Worm (Caenorhabditis elegans) whole organism, young adult: ENCODE data around the gene Y32H12A.1.

Source experiments
- D2030.7 ChIP-seq: fragments of 200-800 bp; sonication (Bioruptor generic); IDR thresholded peaks from 2 replicates; pipeline ENCODE4 v1.3.6; 2022; ENCODE audit warnings: missing genetic modification reagents, missing genetic modification characterization, missing compliant biosample characterization
- F33H1.4 ChIP-seq: fragments of 200-800 bp; sonication (Bioruptor generic); IDR thresholded peaks from 2 replicates; pipeline ENCODE4 v1.3.6; 2022; ENCODE audit warnings: missing genetic modification reagents, missing genetic modification characterization, missing compliant biosample characterization
- F55B11.4 ChIP-seq: sonication (generic microtip); optimal IDR thresholded peaks from 2 replicates; lab custom pipeline; 2016; ENCODE audit warnings: missing compliant biosample characterization, missing genetic modification characterization, borderline replicate concordance; ENCODE audit not compliant: insufficient read depth
- F57A8.1 ChIP-seq: fragments of 200-800 bp; sonication (Bioruptor generic); optimal IDR thresholded peaks from 2 replicates; lab custom pipeline; 2018; ENCODE audit warnings: mild to moderate bottlenecking, missing genetic modification characterization, moderate library complexity, missing compliant biosample characterization
- T07F8.4 ChIP-seq: sonication (generic microtip); optimal IDR thresholded peaks from 2 replicates; lab custom pipeline; 2016; ENCODE audit warnings: mild to moderate bottlenecking, missing genetic modification characterization, moderate library complexity, missing compliant biosample characterization
- Y79H2A.3 ChIP-seq: fragments of 200-800 bp; sonication (Bioruptor generic); conservative IDR thresholded peaks from 2 replicates; pipeline ENCODE4 v1.3.6; 2022; ENCODE audit warnings: missing genetic modification reagents, missing genetic modification characterization, missing compliant biosample characterization
- Y95B8A.8 ChIP-seq: fragments of 200-800 bp; sonication (Bioruptor generic); IDR thresholded peaks from 2 replicates; pipeline ENCODE4 v1.3.6; 2022; ENCODE audit warnings: missing genetic modification reagents, missing genetic modification characterization, missing compliant biosample characterization
- ZK185.1 ChIP-seq: sonication (generic microtip); optimal IDR thresholded peaks from 2 replicates; lab custom pipeline; 2016; ENCODE audit warnings: mild to moderate bottlenecking, missing genetic modification characterization, missing compliant biosample characterization; ENCODE audit not compliant: poor library complexity, severe bottlenecking
- athp-1 ChIP-seq: sonication (generic microtip); optimal IDR thresholded peaks from 2 replicates; lab custom pipeline; 2017; ENCODE audit warnings: mild to moderate bottlenecking, missing genetic modification characterization, missing compliant biosample characterization
- ceh-100 ChIP-seq: fragments of 200-800 bp; sonication (Bioruptor generic); IDR thresholded peaks from 2 replicates; pipeline ENCODE4 v1.3.6; 2022; ENCODE audit warnings: missing genetic modification reagents, missing genetic modification characterization, missing compliant biosample characterization
- ceh-27 ChIP-seq: fragments of 200-800 bp; sonication (Bioruptor generic); optimal IDR thresholded peaks from 2 replicates; lab custom pipeline; 2018; ENCODE audit warnings: mild to moderate bottlenecking, missing genetic modification characterization, moderate library complexity, missing compliant biosample characterization
- ceh-58 ChIP-seq: fragments of 200-800 bp; sonication (Bioruptor generic); IDR thresholded peaks from 2 replicates; pipeline ENCODE4 v1.3.6; 2022; ENCODE audit warnings: missing genetic modification characterization, missing compliant biosample characterization
- ceh-91 ChIP-seq: fragments of 200-800 bp; sonication (Bioruptor generic); IDR thresholded peaks from 2 replicates; pipeline ENCODE4 v1.3.6; 2022; ENCODE audit warnings: missing genetic modification reagents, missing genetic modification characterization, missing compliant biosample characterization
- chd-7 ChIP-seq: sonication (generic microtip); optimal IDR thresholded peaks from 2 replicates; lab custom pipeline; 2016; ENCODE audit warnings: mild to moderate bottlenecking, missing genetic modification characterization, moderate library complexity, missing compliant biosample characterization
- dox-1 ChIP-seq: fragments of 200-800 bp; sonication (Bioruptor generic); IDR thresholded peaks from 2 replicates; pipeline ENCODE4 v1.3.6; 2022; ENCODE audit warnings: missing genetic modification reagents, missing genetic modification characterization, missing compliant biosample characterization
- efl-1 ChIP-seq: fragments of 150-350 bp; optimal IDR thresholded peaks from 2 replicates; lab custom pipeline; 2014; ENCODE audit warnings: missing biosample characterization, missing genetic modification reagents, missing genetic modification characterization
- egrh-3 ChIP-seq: fragments of 200-800 bp; sonication (Bioruptor generic); IDR thresholded peaks from 2 replicates; pipeline ENCODE4 v1.3.6; 2022; ENCODE audit warnings: missing genetic modification reagents, missing genetic modification characterization, missing compliant biosample characterization
- ekl-4 ChIP-seq: fragments of 200-800 bp; sonication (Bioruptor generic); IDR thresholded peaks from 2 replicates; pipeline ENCODE4 v1.3.6; 2022; ENCODE audit warnings: missing genetic modification reagents, missing genetic modification characterization, missing compliant biosample characterization
- him-1 ChIP-seq: sonication (generic microtip); optimal IDR thresholded peaks from 2 replicates; lab custom pipeline; 2016; ENCODE audit warnings: missing genotype, missing genetic modification reagents, missing genetic modification characterization, missing compliant biosample characterization
- lin-54 ChIP-seq: fragments of 200-800 bp; sonication (Bioruptor generic); optimal IDR thresholded peaks from 2 replicates; lab custom pipeline; 2018; ENCODE audit warnings: mild to moderate bottlenecking, missing genetic modification characterization, missing compliant biosample characterization
- lsl-1 ChIP-seq: fragments of 200-800 bp; sonication (Bioruptor generic); optimal IDR thresholded peaks from 2 replicates; lab custom pipeline; 2018; ENCODE audit warnings: mild to moderate bottlenecking, missing genetic modification characterization, moderate library complexity, missing compliant biosample characterization
- madf-10 ChIP-seq: sonication (generic microtip); optimal IDR thresholded peaks from 2 replicates; lab custom pipeline; 2016; ENCODE audit warnings: mild to moderate bottlenecking, missing genetic modification characterization, missing compliant biosample characterization
- madf-6 ChIP-seq: fragments of 200-800 bp; sonication (Bioruptor generic); IDR thresholded peaks from 2 replicates; pipeline ENCODE4 v1.3.6; 2022; ENCODE audit warnings: missing genetic modification reagents, missing genetic modification characterization, missing compliant biosample characterization
- madf-8 ChIP-seq: fragments of 200-800 bp; sonication (Bioruptor generic); conservative IDR thresholded peaks from 2 replicates; pipeline ENCODE4 v1.3.6; 2022; ENCODE audit warnings: missing genetic modification reagents, missing genetic modification characterization, missing compliant biosample characterization
- pha-4 ChIP-seq: fragments of 150-350 bp; sonication (generic microtip); optimal IDR thresholded peaks from 2 replicates; lab custom pipeline; 2014; ENCODE audit warnings: missing biosample characterization, missing genetic modification reagents, missing genetic modification characterization
- rcor-1 ChIP-seq: fragments of 200-800 bp; sonication (Bioruptor generic); IDR thresholded peaks from 2 replicates; pipeline ENCODE4 v1.3.6; 2022; ENCODE audit warnings: missing genetic modification reagents, missing genetic modification characterization, missing compliant biosample characterization
- rpc-1 ChIP-seq, 2 experiments: fragments of 150-350 bp in 1 of 2; sonication (generic microtip) in 1 of 2; optimal IDR thresholded peaks; 2 replicates each; lab custom pipeline; 2014 to 2018; ENCODE audit warnings: missing biosample characterization in 1 of 2, missing genetic modification characterization in 1 of 2, missing genetic modification reagents in 1 of 2, missing genotype in 1 of 2
- snpc-1.3 ChIP-seq: sonication (generic microtip); optimal IDR thresholded peaks from 2 replicates; lab custom pipeline; 2017; ENCODE audit warnings: missing genetic modification characterization, mild to moderate bottlenecking, missing compliant biosample characterization, antibody characterized with exemption, moderate library complexity, missing genotype, missing genetic modification reagents; ENCODE audit not compliant: insufficient read depth
- snpc-3.4 ChIP-seq: sonication (generic microtip); optimal IDR thresholded peaks from 2 replicates; lab custom pipeline; 2017; ENCODE audit warnings: missing genetic modification characterization, mild to moderate bottlenecking, missing compliant biosample characterization, antibody characterized with exemption, moderate library complexity, missing genotype, missing genetic modification reagents
- snpc-4 ChIP-seq, 5 experiments: fragments of 150-350 bp in 1 of 5; sonication (generic microtip) in 4 of 5; optimal IDR thresholded peaks; 2 replicates each; lab custom pipeline; 2014 to 2018; ENCODE audit warnings: missing genetic modification characterization in 5 of 5, missing biosample characterization in 3 of 5, antibody characterized with exemption in 2 of 5, mild to moderate bottlenecking in 2 of 5, missing compliant biosample characterization in 2 of 5, missing genotype in 2 of 5, moderate library complexity in 2 of 5, missing genetic modification reagents in 1 of 5
- sptf-2 ChIP-seq: fragments of 200-800 bp; sonication (Bioruptor generic); optimal IDR thresholded peaks from 2 replicates; lab custom pipeline; 2018; ENCODE audit warnings: mild to moderate bottlenecking, missing genetic modification characterization, missing compliant biosample characterization
- tbp1 ChIP-seq: fragments of 200-800 bp; sonication (Bioruptor generic); optimal IDR thresholded peaks from 2 replicates; lab custom pipeline; 2018; ENCODE audit warnings: mild to moderate bottlenecking, missing genetic modification characterization, missing compliant biosample characterization
- tbx-9 ChIP-seq: sonication (generic microtip); optimal IDR thresholded peaks from 2 replicates; lab custom pipeline; 2016; ENCODE audit warnings: borderline replicate concordance, missing genetic modification characterization, inconsistent platforms, missing compliant biosample characterization
- tlf-1 ChIP-seq: fragments of 200-800 bp; sonication (Bioruptor generic); optimal IDR thresholded peaks from 2 replicates; lab custom pipeline; 2018; ENCODE audit warnings: mild to moderate bottlenecking, missing genetic modification characterization, missing compliant biosample characterization
- unc-62 ChIP-seq: fragments of 150-350 bp; optimal IDR thresholded peaks from 2 replicates; lab custom pipeline; 2014; ENCODE audit warnings: missing biosample characterization, missing genetic modification reagents, missing genetic modification characterization
- xnd-1 ChIP-seq: sonication (generic microtip); optimal IDR thresholded peaks from 2 replicates; lab custom pipeline; 2016; ENCODE audit warnings: missing genotype, missing genetic modification reagents, missing genetic modification characterization, missing compliant biosample characterization
- ztf-25 ChIP-seq: fragments of 200-800 bp; sonication (Bioruptor generic); IDR thresholded peaks from 2 replicates; pipeline ENCODE4 v1.3.6; 2022; ENCODE audit warnings: missing genetic modification reagents, missing genetic modification characterization, missing compliant biosample characterization
- ztf-3 ChIP-seq: fragments of 200-800 bp; sonication (Bioruptor generic); optimal IDR thresholded peaks from 2 replicates; lab custom pipeline; 2018; ENCODE audit warnings: mild to moderate bottlenecking, missing genetic modification characterization, missing compliant biosample characterization

Y32H12A.1 gene

ce11 chrIII:5380554-5380953, 18.5 kb downstream of the Y32H12A.1 start:
- no peak for TF ChIP-seq snpc-4 (GFP tag; optimal IDR thresholded peaks at IDR 0.05; lab: Kevin White, UChicago)
- peak in 2 of 4 experiments; percentile 2 to 56 for TF ChIP-seq snpc-4 (tag; optimal IDR thresholded peaks at IDR 0.05; lab: Kevin White, UChicago)
- TF ChIP-seq ZK185.1: no peak
- peak; percentile 42; the same call in 1 of the 2 replicates for TF ChIP-seq dox-1 (GFP tag; lab: Robert Waterston, UW)
- no peak for TF ChIP-seq F57A8.1 (GFP tag; lab: Kevin White, UChicago)
- peak; percentile 16 for TF ChIP-seq athp-1
- TF ChIP-seq chd-7 (tag; lab: Kevin White, UChicago): no peak
- TF ChIP-seq xnd-1 (tag; lab: Kevin White, UChicago): peak; percentile 94
- TF ChIP-seq lsl-1 (GFP tag; lab: Kevin White, UChicago): peak; percentile 99
- TF ChIP-seq ceh-100 (GFP tag; lab: Robert Waterston, UW): no peak
- peak; percentile 68 for TF ChIP-seq ceh-91 (GFP tag; lab: Robert Waterston, UW)
- no peak for TF ChIP-seq tbx-9 (tag; lab: Kevin White, UChicago)
- 0 out of 2 replicates have a peak, but pooled peaks have one; percentile 20 for TF ChIP-seq Y79H2A.3
- peak; percentile 65 for TF ChIP-seq D2030.7 (GFP tag; lab: Robert Waterston, UW)
- no peak for TF ChIP-seq T07F8.4
- TF ChIP-seq lin-54: peak; percentile 28
- no peak for TF ChIP-seq madf-10 (tag; lab: Kevin White, UChicago)
- peak; percentile 91 for TF ChIP-seq madf-6 (GFP tag; lab: Robert Waterston, UW)
- peak; percentile 29 for TF ChIP-seq efl-1 (GFP tag; lab: Kevin White, UChicago)
- TF ChIP-seq ztf-25 (GFP tag; lab: Robert Waterston, UW): no peak
- no peak for TF ChIP-seq ceh-58
- TF ChIP-seq egrh-3 (GFP tag; lab: Robert Waterston, UW): no peak
- peak; percentile 5 for TF ChIP-seq snpc-1.3 (tag; lab: Kevin White, UChicago)
- no peak for TF ChIP-seq F55B11.4 (tag; lab: Kevin White, UChicago)
- TF ChIP-seq him-1 (tag; lab: Kevin White, UChicago): peak; percentile 56
- TF ChIP-seq ekl-4: peak; percentile 36; the same call in 1 of the 2 replicates
- TF ChIP-seq snpc-3.4 (tag; lab: Kevin White, UChicago): peak; percentile 75
- TF ChIP-seq tbp1 (GFP tag; lab: Kevin White, UChicago): peak; percentile 23
- 0 out of 2 replicates have a peak, but pooled peaks have one; percentile 9 for TF ChIP-seq rcor-1 (GFP tag; lab: Robert Waterston, UW)
- 0 out of 2 replicates have a peak, but pooled peaks have one; percentile 28 for TF ChIP-seq Y95B8A.8 (GFP tag; lab: Robert Waterston, UW)
- TF ChIP-seq sptf-2 (GFP tag; lab: Kevin White, UChicago): no peak
- TF ChIP-seq madf-8 (GFP tag; lab: Robert Waterston, UW): peak; percentile 76
- no peak for TF ChIP-seq rpc-1 (optimal IDR thresholded peaks at IDR 0.05; lab: Kevin White, UChicago)
- TF ChIP-seq rpc-1 (tag; optimal IDR thresholded peaks at IDR 0.05; lab: Kevin White, UChicago): no peak
- no peak for TF ChIP-seq unc-62 (GFP tag; lab: Kevin White, UChicago)
- peak; percentile 22 for TF ChIP-seq tlf-1
- no peak for TF ChIP-seq ztf-3
- no peak for TF ChIP-seq pha-4 (tag; lab: Kevin White, UChicago)
- no peak for TF ChIP-seq ceh-27
- TF ChIP-seq F33H1.4: peak; percentile 93
